Worm (Caenorhabditis elegans) whole organism, mixed stage, embryonic: ENCODE measurements around the gene ins-11.

Source experiments
- ceh-83 ChIP-seq: fragments of 200-800 bp; sonication (Bioruptor generic); optimal IDR thresholded peaks from 2 replicates; lab custom pipeline; 2018; ENCODE audit warnings: mild to moderate bottlenecking, missing genetic modification characterization, missing compliant biosample characterization
- ces-1 ChIP-seq: fragments of 150-350 bp; optimal IDR thresholded peaks from 2 replicates; lab custom pipeline; 2014; ENCODE audit warnings: missing biosample characterization, missing genetic modification reagents, missing genetic modification characterization
- lin-13 ChIP-seq: fragments of 150-350 bp; optimal IDR thresholded peaks from 2 replicates; lab custom pipeline; 2014; ENCODE audit warnings: missing biosample characterization, missing genetic modification characterization
- lsy-2 ChIP-seq: fragments of 150-350 bp; optimal IDR thresholded peaks from 2 replicates; lab custom pipeline; 2014; ENCODE audit warnings: missing biosample characterization, missing genetic modification characterization
- pha-4 ChIP-seq: fragments of 150-350 bp; optimal IDR thresholded peaks from 2 replicates; lab custom pipeline; 2018; ENCODE audit warnings: missing biosample characterization, missing genetic modification reagents, missing genetic modification characterization
- sptf-1 ChIP-seq: sonication (generic microtip); optimal IDR thresholded peaks from 2 replicates; lab custom pipeline; 2017; ENCODE audit warnings: mild to moderate bottlenecking, missing genetic modification characterization, moderate library complexity, missing compliant biosample characterization

ce11 chrII:5605538-5605945 lies 49.0 kb downstream of the ins-11 start:
- no peak for TF ChIP-seq ces-1
- TF ChIP-seq sptf-1 (tag; lab: Kevin White, UChicago): no peak
- no peak for TF ChIP-seq lsy-2 (tag; lab: Kevin White, UChicago)
- TF ChIP-seq pha-4 (tag; lab: Kevin White, UChicago): no peak
- TF ChIP-seq lin-13 (tag; lab: Kevin White, UChicago): no peak
- TF ChIP-seq ceh-83 (GFP tag; lab: Kevin White, UChicago): no peak
